Worm (Caenorhabditis elegans): Measurements from ENCODE around the gene C12D5.10.

The C12D5.10 gene

DNA sequence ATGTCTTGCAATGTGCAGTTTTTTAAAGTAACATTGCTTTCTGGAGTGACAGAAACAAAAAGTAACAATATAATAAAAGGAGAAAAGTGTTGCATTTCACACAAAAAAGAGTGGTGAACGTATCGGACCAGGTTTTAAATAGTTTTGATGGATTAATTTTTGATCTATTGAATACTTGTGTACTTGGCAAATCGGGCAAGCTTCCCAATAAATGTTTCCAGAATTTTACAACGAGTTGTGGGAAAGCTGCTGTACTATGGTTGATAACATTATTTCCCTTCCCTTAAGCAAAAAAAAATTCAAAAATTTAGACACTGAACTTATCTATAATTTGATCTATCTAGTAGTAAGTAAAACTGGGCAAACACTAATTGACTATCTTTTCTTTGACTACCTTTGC lies at the start of gene C12D5.10:
C12D5.10 (minus strand) TSS at position 101 of the 400 bp plus-strand sequence.
- TF ChIP-seq fkh-6 (tag; optimal IDR thresholded peaks at IDR 0.05), result no peak
- TF ChIP-seq ceh-9 (tag; optimal IDR thresholded peaks at IDR 0.05), result no peak
- no peak for TF ChIP-seq zip-5 (tag; optimal IDR thresholded peaks at IDR 0.05)
- TF ChIP-seq ceh-30 (tag; optimal IDR thresholded peaks at IDR 0.05), result no peak

DNA sequence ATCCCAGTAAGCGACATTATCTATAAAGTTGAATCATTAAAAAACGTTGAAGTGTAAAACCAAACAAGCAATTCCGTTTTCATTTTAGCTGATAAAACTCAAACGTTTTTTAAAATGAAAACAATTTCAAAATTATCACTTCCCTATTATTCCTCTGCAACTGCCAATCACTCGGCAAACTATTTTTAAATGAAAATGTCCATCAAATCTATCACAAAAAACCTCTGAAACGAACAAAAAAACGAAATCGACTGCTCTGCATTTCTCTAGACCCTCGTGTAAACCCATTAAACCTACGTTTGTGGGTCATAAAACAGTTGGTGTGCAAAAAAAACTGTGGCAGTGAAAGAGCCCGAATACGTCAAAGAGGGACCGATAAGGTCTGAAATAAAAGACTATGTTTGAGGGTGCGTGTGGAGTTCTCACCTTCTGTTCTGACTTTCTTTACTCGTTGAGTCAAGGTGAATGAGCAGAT lies 49.2 kb upstream of the C12D5.10 start, which contains the start of gene fbxl-5:
fbxl-5 (plus strand) TSS at position 425 of the 475 bp plus-strand sequence.
- TF ChIP-seq fax-1 (tag; optimal IDR thresholded peaks at IDR 0.05) (no peak), pha-4 (tag; optimal IDR thresholded peaks at IDR 0.05) (no peak), nhr-232 (tag; optimal IDR thresholded peaks at IDR 0.05) (no peak)

DNA sequence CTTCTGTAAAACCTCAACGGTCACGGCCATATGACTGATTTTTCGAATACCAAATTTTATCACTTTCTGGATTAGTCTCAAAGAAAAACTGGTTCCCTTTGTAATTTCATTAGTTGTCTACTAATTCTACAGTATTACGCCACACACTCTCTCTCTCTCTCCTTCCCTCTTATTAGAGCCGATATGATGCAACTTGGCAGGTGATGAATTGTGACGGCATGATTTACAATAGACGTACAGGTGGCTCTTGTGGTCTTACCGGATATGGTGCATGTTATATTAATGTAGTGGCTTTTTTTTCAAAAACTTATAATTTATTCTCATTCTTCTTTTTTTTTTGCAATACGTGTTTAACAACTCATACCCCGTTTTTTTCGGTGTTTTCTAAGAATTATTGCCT lies 48.6 kb upstream of the C12D5.10 start:
- no peak for TF ChIP-seq mec-3 (tag; optimal IDR thresholded peaks at IDR 0.05; ENCODE audit: borderline replicate concordance)
- no peak for TF ChIP-seq ceh-31 (tag; optimal IDR thresholded peaks at IDR 0.05)
- TF ChIP-seq hlh-15 (tag; optimal IDR thresholded peaks at IDR 0.05), result no peak
- TF ChIP-seq ceh-22 (tag; optimal IDR thresholded peaks at IDR 0.05), result no peak
- TF ChIP-seq ceh-30 (tag; optimal IDR thresholded peaks at IDR 0.05), result no peak
- no peak for TF ChIP-seq elt-2 (tag; optimal IDR thresholded peaks at IDR 0.05)

DNA sequence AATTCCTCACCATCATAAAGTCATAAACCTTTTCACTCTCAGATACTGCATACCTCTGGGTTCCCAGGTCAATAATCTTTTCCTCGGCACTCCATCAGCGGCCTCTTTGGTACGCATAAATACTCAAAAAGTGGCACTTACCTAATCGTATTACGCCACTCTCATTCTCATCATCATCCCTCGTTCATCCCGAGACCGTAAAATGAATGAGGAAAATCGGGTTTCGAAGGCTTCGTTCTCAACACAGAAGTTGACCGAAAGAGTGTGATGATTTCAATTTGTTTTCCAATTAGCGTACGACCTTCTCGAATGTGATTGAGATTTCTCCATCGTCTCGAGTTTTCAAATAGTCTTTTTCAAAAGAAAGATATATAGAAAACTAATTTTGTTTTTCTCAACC lies 46.7 kb upstream of the C12D5.10 start:
- TF ChIP-seq lin-11 (tag; optimal IDR thresholded peaks at IDR 0.05), result no peak
- no peak for TF ChIP-seq dve-1 (tag; optimal IDR thresholded peaks at IDR 0.05)
- no peak for TF ChIP-seq nhr-11 (tag; optimal IDR thresholded peaks at IDR 0.05)
- TF ChIP-seq hlh-30 (tag; optimal IDR thresholded peaks at IDR 0.05; ENCODE audit: insufficient read depth), result no peak
- TF ChIP-seq ceh-31 (tag; optimal IDR thresholded peaks at IDR 0.05), result no peak

DNA sequence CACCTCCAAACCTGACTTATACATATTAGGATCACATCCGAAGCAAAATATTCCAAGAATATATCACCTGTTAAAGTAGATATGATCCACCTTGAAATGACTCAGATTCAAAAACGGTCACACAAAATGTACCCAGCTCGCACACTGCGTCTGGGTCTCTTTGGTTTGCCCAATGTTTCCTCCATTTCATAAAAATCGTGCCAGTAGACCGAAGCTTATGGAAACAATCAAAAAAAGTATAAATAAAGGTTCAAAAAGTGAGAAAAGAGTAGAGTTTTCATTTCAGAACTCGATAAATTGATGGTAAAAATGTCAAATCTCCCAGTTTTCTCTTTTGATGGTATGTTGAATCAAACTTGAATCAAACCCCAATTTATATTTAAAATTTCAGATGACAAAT lies 44.4 kb upstream of the C12D5.10 start, which contains the start of gene srr-9:
srr-9 (plus strand) TSS at position 301 of the 400 bp plus-strand sequence.
- TF ChIP-seq elt-2 (tag; optimal IDR thresholded peaks at IDR 0.05), result no peak
- TF ChIP-seq C08G9.2 (tag; optimal IDR thresholded peaks at IDR 0.05), result no peak
- TF ChIP-seq nhr-232 (tag; optimal IDR thresholded peaks at IDR 0.05), result no peak
- TF ChIP-seq sdc-2 (tag; optimal IDR thresholded peaks at IDR 0.05), result no peak
- TF ChIP-seq lin-11 (tag; optimal IDR thresholded peaks at IDR 0.05), result no peak
- no peak for TF ChIP-seq nfya-1 (tag; optimal IDR thresholded peaks at IDR 0.05)
- TF ChIP-seq pag-3 (tag; optimal IDR thresholded peaks at IDR 0.05; ENCODE audit: borderline replicate concordance), result no peak
- no peak for TF ChIP-seq ceh-19 (GFP tag; optimal IDR thresholded peaks at IDR 0.05)
- TF ChIP-seq K02D7.2 (tag; optimal IDR thresholded peaks at IDR 0.05), result no peak
- no peak for TF ChIP-seq ceh-30 (tag; optimal IDR thresholded peaks at IDR 0.05)
- TF ChIP-seq hlh-13 (GFP tag; optimal IDR thresholded peaks at IDR 0.05), result no peak
- no peak for TF ChIP-seq ceh-18 (tag; optimal IDR thresholded peaks at IDR 0.05)
- TF ChIP-seq dve-1 (tag; optimal IDR thresholded peaks at IDR 0.05), result no peak
- TF ChIP-seq sox-4 (tag; optimal IDR thresholded peaks at IDR 0.05), result no peak
- TF ChIP-seq ceh-48 (tag; optimal IDR thresholded peaks at IDR 0.05), result no peak
- no peak for TF ChIP-seq unc-86 (tag; optimal IDR thresholded peaks at IDR 0.05)
- TF ChIP-seq tbx-2 (tag; optimal IDR thresholded peaks at IDR 0.05), result no peak
- TF ChIP-seq hlh-8 (tag; optimal IDR thresholded peaks at IDR 0.05), result no peak
- TF ChIP-seq ttx-3 (tag; optimal IDR thresholded peaks at IDR 0.05), result no peak
- TF ChIP-seq mec-3 (tag; optimal IDR thresholded peaks at IDR 0.05; ENCODE audit: borderline replicate concordance), result no peak

DNA sequence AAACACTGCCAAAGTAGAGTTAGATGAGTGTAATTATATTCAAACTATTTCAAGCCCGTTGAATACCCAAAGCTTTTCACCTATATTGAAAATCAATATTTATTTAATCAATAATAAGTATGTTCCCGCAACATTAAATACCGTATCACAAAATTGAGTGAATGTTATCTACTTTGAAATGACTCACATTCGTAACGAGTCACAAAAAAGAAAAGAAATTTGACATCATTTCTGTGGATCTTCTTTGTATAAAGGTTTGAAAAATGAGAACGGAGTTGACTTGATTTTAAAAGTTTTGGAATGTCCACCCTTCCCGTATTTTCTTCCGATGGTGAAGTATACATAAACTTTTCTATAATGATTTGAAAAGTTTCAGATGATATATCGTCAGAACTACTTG lies 42.0 kb upstream of the C12D5.10 start, which contains the start of gene srr-10:
srr-10 (plus strand) TSS at position 301 of the 400 bp plus-strand sequence.
- TF ChIP-seq unc-86 (tag; optimal IDR thresholded peaks at IDR 0.05) (no peak), pha-2 (tag; optimal IDR thresholded peaks at IDR 0.05) (no peak), che-1 (tag; optimal IDR thresholded peaks at IDR 0.05) (no peak), ztf-16 (tag; optimal IDR thresholded peaks at IDR 0.05) (no peak), pros-1 (tag; optimal IDR thresholded peaks at IDR 0.05) (no peak), dve-1 (tag; optimal IDR thresholded peaks at IDR 0.05) (no peak), mec-3 (tag; optimal IDR thresholded peaks at IDR 0.05; ENCODE audit: borderline replicate concordance) (no peak), ceh-48 (tag; optimal IDR thresholded peaks at IDR 0.05) (no peak), fkh-10 (GFP tag; optimal IDR thresholded peaks at IDR 0.05) (no peak), syd-9 (tag; optimal IDR thresholded peaks at IDR 0.05) (no peak), tbx-7 (tag; optimal IDR thresholded peaks at IDR 0.05) (no peak), ceh-22 (tag; optimal IDR thresholded peaks at IDR 0.05) (no peak), lim-6 (tag; optimal IDR thresholded peaks at IDR 0.05) (no peak), nhr-232 (tag; optimal IDR thresholded peaks at IDR 0.05) (no peak), T23F11.4 (GFP tag; optimal IDR thresholded peaks at IDR 0.05) (no peak), hlh-8 (tag; optimal IDR thresholded peaks at IDR 0.05) (no peak), sox-2 (GFP tag; IDR thresholded peaks at IDR 0.05) (no peak), elt-2 (tag; optimal IDR thresholded peaks at IDR 0.05) (no peak)
